Fruit fly (Drosophila melanogaster): ENCODE data around the gene CG13601.

The CG13601 gene

dm6 chr3R:23890886-23891285, 36.5 kb downstream of the CG13601 start, which contains the start of gene TfIIA-S (continued):
- TF ChIP-seq CG10631 (GFP tag; optimal IDR thresholded peaks at IDR 0.05), result peak; percentile 55

DNA sequence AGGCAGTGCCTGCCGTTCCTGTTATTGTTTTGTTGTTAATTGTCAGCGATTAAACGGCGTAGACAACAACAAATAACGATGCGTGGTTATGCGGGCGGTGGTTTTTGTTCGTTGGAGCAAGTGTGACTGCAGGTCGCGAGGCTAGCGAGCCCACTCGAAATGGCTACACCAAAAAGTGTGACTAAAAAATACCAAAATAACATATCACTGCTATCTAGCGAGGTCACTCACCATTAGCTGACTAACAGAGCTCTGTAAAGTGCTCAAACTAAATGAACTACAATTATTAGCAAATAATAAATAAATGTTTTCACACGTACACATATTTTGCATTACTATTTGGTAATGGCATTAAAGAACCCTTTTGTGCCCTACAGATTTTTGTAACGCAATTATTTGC, 37.5 kb downstream of the CG13601 start, which contains the start of gene Pli:
Gene Pli (minus strand): TSS at position 131 of the 400 bp plus-strand sequence.
- peak; percentile 8 for TF ChIP-seq vri (GFP tag; optimal IDR thresholded peaks at IDR 0.05)
- TF ChIP-seq CG8119 (GFP tag; IDR thresholded peaks at IDR 0.05), result no peak
- TF ChIP-seq Hr4 (GFP tag; optimal IDR thresholded peaks at IDR 0.05), result no peak
- TF ChIP-seq CG6854 (GFP tag; optimal IDR thresholded peaks at IDR 0.05), result peak; percentile 57
- peak; percentile 41 for TF ChIP-seq fd85E (GFP tag; optimal IDR thresholded peaks at IDR 0.05)
- no peak for TF ChIP-seq CG8319 (GFP tag; optimal IDR thresholded peaks at IDR 0.05)
- no peak for TF ChIP-seq CG10669 (GFP tag; optimal IDR thresholded peaks at IDR 0.05)
- TF ChIP-seq CG31627 (GFP tag; optimal IDR thresholded peaks at IDR 0.05), result no peak
- no peak for TF ChIP-seq achi (GFP tag; optimal IDR thresholded peaks at IDR 0.05)
- TF ChIP-seq CG6792 (GFP tag; optimal IDR thresholded peaks at IDR 0.05), result no peak
- TF ChIP-seq Eip78C (GFP tag), result peak; percentile 54
- peak; percentile 13 for TF ChIP-seq CG3032 (tag; optimal IDR thresholded peaks at IDR 0.05)
- peak; percentile 17 for TF ChIP-seq CG3919 (GFP tag; optimal IDR thresholded peaks at IDR 0.05)
- no peak for TF ChIP-seq CG32006 (GFP tag; optimal IDR thresholded peaks at IDR 0.05)
- no peak for TF ChIP-seq eg (GFP tag; IDR thresholded peaks at IDR 0.05)
- no peak for TF ChIP-seq dac (GFP tag; optimal IDR thresholded peaks at IDR 0.05)
- TF ChIP-seq CG8632 (GFP tag; optimal IDR thresholded peaks at IDR 0.05), result no peak
- no peak for TF ChIP-seq salr (GFP tag; optimal IDR thresholded peaks at IDR 0.05)
- TF ChIP-seq Hr39 (GFP tag; optimal IDR thresholded peaks at IDR 0.05), result no peak
- TF ChIP-seq Eip75B (GFP tag; optimal IDR thresholded peaks at IDR 0.05), result peak; percentile 1
- TF ChIP-seq CG15336 (GFP tag; IDR thresholded peaks at IDR 0.05), result no peak
- TF ChIP-seq spab (GFP tag; optimal IDR thresholded peaks at IDR 0.05), result no peak
- TF ChIP-seq dsx (GFP tag; optimal IDR thresholded peaks at IDR 0.05; ENCODE audit: poor library complexity, severe bottlenecking), result peak; percentile 56
- no peak for TF ChIP-seq cyc (GFP tag; optimal IDR thresholded peaks at IDR 0.05)
- no peak for TF ChIP-seq Eip93F (GFP tag; optimal IDR thresholded peaks at IDR 0.05)
- TF ChIP-seq CG11294 (GFP tag; IDR thresholded peaks at IDR 0.05), result no peak
- peak; percentile 15 for TF ChIP-seq esn (GFP tag; optimal IDR thresholded peaks at IDR 0.05)
- no peak for TF ChIP-seq CG10631 (GFP tag; optimal IDR thresholded peaks at IDR 0.05)
- no peak for TF ChIP-seq lz (GFP tag; optimal IDR thresholded peaks at IDR 0.05)
- TF ChIP-seq CG6808 (GFP tag; optimal IDR thresholded peaks at IDR 0.05), result peak; percentile 4
- no peak for TF ChIP-seq Ets21C (GFP tag; optimal IDR thresholded peaks at IDR 0.05)
- no peak for TF ChIP-seq Hr38 (GFP tag; optimal IDR thresholded peaks at IDR 0.05)
- TF ChIP-seq OdsH (GFP tag; optimal IDR thresholded peaks at IDR 0.05), result no peak
- no peak for TF ChIP-seq Met (GFP tag; optimal IDR thresholded peaks at IDR 0.05)
- no peak for TF ChIP-seq pdm3 (GFP tag; optimal IDR thresholded peaks at IDR 0.05)
- no peak for TF ChIP-seq acj6 (GFP tag; optimal IDR thresholded peaks at IDR 0.05)
- peak; percentile 76 for TF ChIP-seq svp (GFP tag)
- TF ChIP-seq CG6276 (GFP tag; optimal IDR thresholded peaks at IDR 0.05), result no peak
- TF ChIP-seq ss (GFP tag; optimal IDR thresholded peaks at IDR 0.05), result peak in 1 of 2 experiments; percentile 1
- TF ChIP-seq CG34406 (GFP tag; optimal IDR thresholded peaks at IDR 0.05), result no peak
- no peak for TF ChIP-seq Lpt (GFP tag; optimal IDR thresholded peaks at IDR 0.05)
- no peak for TF ChIP-seq CG1621 (tag; optimal IDR thresholded peaks at IDR 0.05)
- TF ChIP-seq Blimp-1 (GFP tag; optimal IDR thresholded peaks at IDR 0.05), result no peak
- no peak for TF ChIP-seq topi (GFP tag; optimal IDR thresholded peaks at IDR 0.05)
- no peak for TF ChIP-seq CG11902 (GFP tag; optimal IDR thresholded peaks at IDR 0.05)
- no peak for TF ChIP-seq net (GFP tag; optimal IDR thresholded peaks at IDR 0.05)
- TF ChIP-seq CG16779 (tag; optimal IDR thresholded peaks at IDR 0.05), result no peak
- no peak for TF ChIP-seq CG4318 (GFP tag; optimal IDR thresholded peaks at IDR 0.05)
- no peak for TF ChIP-seq CG11762 (GFP tag; optimal IDR thresholded peaks at IDR 0.05; ENCODE audit: insufficient read depth)
- peak; percentile 78 for TF ChIP-seq fkh (GFP tag; optimal IDR thresholded peaks at IDR 0.05)
- TF ChIP-seq fd59A (GFP tag; optimal IDR thresholded peaks at IDR 0.05), result no peak

Data from whole organism, prepupa.